Worm (Caenorhabditis elegans): ENCODE results near the gene F27B3.8.

ce11 chrIII:6592075-6592474, 12.6 kb downstream of the F27B3.8 start, which contains the start of gene F20H11.1:
- TF ChIP-seq lsy-2 (tag; optimal IDR thresholded peaks at IDR 0.05) (no peak), efl-3 (GFP tag; optimal IDR thresholded peaks at IDR 0.05) (no peak), skn-1 (tag; optimal IDR thresholded peaks at IDR 0.05) (no peak), snpc-4 (tag; optimal IDR thresholded peaks at IDR 0.05) (no peak), blmp-1 (tag; optimal IDR thresholded peaks at IDR 0.05) (no peak)
